Fruit fly (Drosophila melanogaster) Kc167 (cell line): ENCODE data around the gene CG11629.

ENCODE experiments used
- Myc ChIP-seq: fragments of >200 bp; optimal IDR thresholded peaks from 2 replicates; lab custom pipeline; 2017; ENCODE audit warnings: missing external identifiers
- Sin3A ChIP-seq: fragments of >200 bp; optimal IDR thresholded peaks from 2 replicates; lab custom pipeline; 2018; ENCODE audit warnings: missing external identifiers
- h ChIP-seq: fragments of >200 bp; optimal IDR thresholded peaks from 3 replicates; lab custom pipeline; 2018; ENCODE audit warnings: missing external identifiers
- insv ChIP-seq: fragments of >200 bp; optimal IDR thresholded peaks from 3 replicates; lab custom pipeline; 2018; ENCODE audit warnings: missing external identifiers
- psq ChIP-seq: fragments of >200 bp; optimal IDR thresholded peaks from 2 replicates; lab custom pipeline; 2017; ENCODE audit warnings: missing external identifiers
- ttk ChIP-seq: sonication (Bioruptor generic); optimal IDR thresholded peaks from 2 replicates; lab custom pipeline; 2017; ENCODE audit warnings: missing external identifiers

CG11629 gene

dm6 chr2L:21898189-21898588 lies at the start of gene CG11629:
CG11629 (minus strand) TSS chr2L:21898289.
- no peak for TF ChIP-seq Myc (lab: Kevin White, UChicago)
- no peak for TF ChIP-seq ttk (lab: Kevin White, UChicago)
- no peak for TF ChIP-seq Sin3A (lab: Kevin White, UChicago)
- TF ChIP-seq h (lab: Kevin White, UChicago): no peak
- no peak for TF ChIP-seq insv (lab: Kevin White, UChicago)
- TF ChIP-seq psq (lab: Kevin White, UChicago): no peak

- no peak for TF ChIP-seq Sin3A (lab: Kevin White, UChicago)
- no peak for TF ChIP-seq ttk (lab: Kevin White, UChicago)
- TF ChIP-seq insv (lab: Kevin White, UChicago): no peak
- no peak for TF ChIP-seq psq (lab: Kevin White, UChicago)
- no peak for TF ChIP-seq Myc (lab: Kevin White, UChicago)
- TF ChIP-seq h (lab: Kevin White, UChicago): no peak
Observed at dm6 chr2L:21933496-21933895, 35.4 kb upstream of the CG11629 start.

dm6 chr2L:21923267-21923666 lies 25.2 kb upstream of the CG11629 start:
- TF ChIP-seq psq (lab: Kevin White, UChicago) (no peak), h (lab: Kevin White, UChicago) (no peak), insv (lab: Kevin White, UChicago) (no peak), Sin3A (lab: Kevin White, UChicago) (no peak), Myc (lab: Kevin White, UChicago) (no peak), ttk (lab: Kevin White, UChicago) (no peak)

- no peak for TF ChIP-seq insv (lab: Kevin White, UChicago)
- no peak for TF ChIP-seq Myc (lab: Kevin White, UChicago)
- TF ChIP-seq psq (lab: Kevin White, UChicago): no peak
- TF ChIP-seq h (lab: Kevin White, UChicago): no peak
- TF ChIP-seq ttk (lab: Kevin White, UChicago): no peak
- TF ChIP-seq Sin3A (lab: Kevin White, UChicago): no peak
Observed at dm6 chr2L:21916000-21916399, 17.9 kb upstream of the CG11629 start, which contains the start of gene CG11634. CG11634 (plus strand) TSS chr2L:21916300.

- TF ChIP-seq ttk (lab: Kevin White, UChicago) (no peak), psq (lab: Kevin White, UChicago) (no peak), Myc (lab: Kevin White, UChicago) (no peak), Sin3A (lab: Kevin White, UChicago) (no peak), h (lab: Kevin White, UChicago) (no peak), insv (lab: Kevin White, UChicago) (no peak)
Observed at dm6 chr2L:21915258-21915657, 17.2 kb upstream of the CG11629 start, which contains the start of gene CG31600. CG31600 (minus strand) TSS chr2L:21915358.

- no peak for TF ChIP-seq insv (lab: Kevin White, UChicago)
Observed at dm6 chr2L:21905989-21906388, 7.9 kb upstream of the CG11629 start, which contains the start of gene CG1428. CG1428 (plus strand) TSS chr2L:21906289.

- no peak for TF ChIP-seq h (lab: Kevin White, UChicago)
- no peak for TF ChIP-seq Myc (lab: Kevin White, UChicago)
- no peak for TF ChIP-seq Sin3A (lab: Kevin White, UChicago)
- TF ChIP-seq ttk (lab: Kevin White, UChicago): no peak
Observed at dm6 chr2L:21905139-21905538, 7.0 kb upstream of the CG11629 start.

- no peak for TF ChIP-seq Sin3A (lab: Kevin White, UChicago)
- TF ChIP-seq ttk (lab: Kevin White, UChicago): no peak
- no peak for TF ChIP-seq h (lab: Kevin White, UChicago)
- TF ChIP-seq psq (lab: Kevin White, UChicago): no peak
- no peak for TF ChIP-seq insv (lab: Kevin White, UChicago)
- no peak for TF ChIP-seq Myc (lab: Kevin White, UChicago)
Observed at dm6 chr2L:21904183-21904582, 6.1 kb upstream of the CG11629 start.

dm6 chr2L:21902693-21903092 lies 4.6 kb upstream of the CG11629 start, which contains the start of gene CG1421:
CG1421 (plus strand) TSS chr2L:21902993.
- no peak for TF ChIP-seq ttk (lab: Kevin White, UChicago)
- no peak for TF ChIP-seq Sin3A (lab: Kevin White, UChicago)
- no peak for TF ChIP-seq h (lab: Kevin White, UChicago)
- TF ChIP-seq insv (lab: Kevin White, UChicago): no peak
- TF ChIP-seq Myc (lab: Kevin White, UChicago): no peak
- TF ChIP-seq psq (lab: Kevin White, UChicago): no peak

- TF ChIP-seq Sin3A (lab: Kevin White, UChicago) (no peak), psq (lab: Kevin White, UChicago) (no peak), Myc (lab: Kevin White, UChicago) (no peak), ttk (lab: Kevin White, UChicago) (no peak), insv (lab: Kevin White, UChicago) (no peak), h (lab: Kevin White, UChicago) (no peak)
Observed at dm6 chr2L:21899001-21899715, 1.1 kb upstream of the CG11629 start.

- TF ChIP-seq psq (lab: Kevin White, UChicago): no peak
- no peak for TF ChIP-seq Sin3A (lab: Kevin White, UChicago)
- TF ChIP-seq h (lab: Kevin White, UChicago): no peak
- no peak for TF ChIP-seq ttk (lab: Kevin White, UChicago)
- TF ChIP-seq Myc (lab: Kevin White, UChicago): no peak
- TF ChIP-seq insv (lab: Kevin White, UChicago): no peak
Observed at dm6 chr2L:21896046-21896445, 2.0 kb downstream of the CG11629 start.
